Worm (Caenorhabditis elegans) whole organism, L4/young adult: ENCODE results near the gene M01G5.1.

Experiments used
- W03F9.2 ChIP-seq: fragments of 150-350 bp; optimal IDR thresholded peaks from 2 replicates; lab custom pipeline; 2014; ENCODE audit warnings: missing biosample characterization, missing genetic modification characterization
- dao-5 ChIP-seq: sonication (generic microtip); optimal IDR thresholded peaks from 2 replicates; lab custom pipeline; 2016; ENCODE audit warnings: missing genotype, missing genetic modification characterization, moderate library complexity, missing compliant biosample characterization
- him-1 ChIP-seq: sonication (generic microtip); optimal IDR thresholded peaks from 2 replicates; lab custom pipeline; 2016; ENCODE audit warnings: missing genotype, missing genetic modification reagents, missing genetic modification characterization, missing compliant biosample characterization

- TF ChIP-seq W03F9.2 (tag; lab: Kevin White, UChicago) (no peak), dao-5 (tag; lab: Kevin White, UChicago) (no peak), him-1 (tag; lab: Kevin White, UChicago) (no peak)
Observed at ce11 chrIII:1455674-1456073, 40.5 kb upstream of the M01G5.1 start, which contains the start of gene Y82E9BR.17.
